Fruit fly (Drosophila melanogaster) whole organism, wandering third instar larva: ENCODE data around the gene NUCB1.

ENCODE experiments used
- Abd-B ChIP-seq: fragments of >200 bp; optimal IDR thresholded peaks from 2 replicates; lab custom pipeline; 2017; ENCODE audit warnings: missing biosample characterization, missing genetic modification characterization
- CG32264 ChIP-seq: fragments of 200-800 bp; sonication (Bioruptor generic); optimal IDR thresholded peaks from 2 replicates; lab custom pipeline; 2016; ENCODE audit warnings: missing biosample characterization, missing genetic modification characterization
- CrebA ChIP-seq: fragments of 200-800 bp; sonication (Bioruptor generic); optimal IDR thresholded peaks from 2 replicates; lab custom pipeline; 2016; ENCODE audit warnings: missing biosample characterization, mild to moderate bottlenecking, missing genetic modification characterization, borderline replicate concordance
- Dfd ChIP-seq: fragments of >200 bp; optimal IDR thresholded peaks from 2 replicates; lab custom pipeline; 2017; ENCODE audit warnings: missing biosample characterization, missing genetic modification characterization
- GATAd ChIP-seq: sonication (Bioruptor generic); optimal IDR thresholded peaks from 2 replicates; lab custom pipeline; 2016; ENCODE audit warnings: missing biosample characterization, missing genetic modification characterization
- Hnf4 ChIP-seq: fragments of 200-800 bp; sonication (Bioruptor generic); optimal IDR thresholded peaks from 2 replicates; lab custom pipeline; 2016; ENCODE audit warnings: missing biosample characterization, mild to moderate bottlenecking, missing genetic modification characterization
- Hr78 ChIP-seq: fragments of >200 bp; optimal IDR thresholded peaks from 2 replicates; lab custom pipeline; 2017; ENCODE audit warnings: missing biosample characterization, missing genetic modification characterization
- Hr83 ChIP-seq: fragments of 200-300 bp; sonication (Bioruptor generic); optimal IDR thresholded peaks from 2 replicates; lab custom pipeline; 2016; ENCODE audit warnings: missing biosample characterization, mild to moderate bottlenecking, missing genetic modification characterization, moderate library complexity; ENCODE audit not compliant: poor library complexity, severe bottlenecking
- Jra ChIP-seq: sonication (Bioruptor generic); optimal IDR thresholded peaks from 2 replicates; lab custom pipeline; 2016; ENCODE audit warnings: missing biosample characterization, missing genetic modification characterization
- Mio ChIP-seq: sonication (Bioruptor generic); optimal IDR thresholded peaks from 2 replicates; lab custom pipeline; 2016; ENCODE audit warnings: missing biosample characterization, missing genetic modification characterization
- Myc ChIP-seq: fragments of >200 bp; optimal IDR thresholded peaks from 2 replicates; lab custom pipeline; 2017
- N ChIP-seq: fragments of >200 bp; optimal IDR thresholded peaks from 2 replicates; lab custom pipeline; 2018; ENCODE audit warnings: missing biosample characterization, missing external identifiers, missing genetic modification characterization
- OdsH ChIP-seq: fragments of 200-800 bp; sonication (Bioruptor generic); optimal IDR thresholded peaks from 2 replicates; lab custom pipeline; 2016; ENCODE audit warnings: missing biosample characterization, mild to moderate bottlenecking, missing genetic modification characterization
- Rel ChIP-seq, 2 experiments: fragments of 200-800 bp; sonication (Bioruptor generic) in 1 of 2; optimal IDR thresholded peaks; 2 replicates in 1 of 2; 3 replicates in 1 of 2; lab custom pipeline; 2016 to 2019; ENCODE audit warnings: mild to moderate bottlenecking in 2 of 2, missing biosample characterization in 2 of 2, missing genetic modification characterization in 2 of 2, moderate library complexity in 1 of 2
- Vsx2 ChIP-seq: fragments of 200-300, 225-300 bp; sonication (Bioruptor generic); optimal IDR thresholded peaks from 2 replicates; lab custom pipeline; 2018; ENCODE audit warnings: missing biosample characterization, missing genetic modification characterization; ENCODE audit not compliant: partially characterized antibody
- br ChIP-seq: fragments of 200-800 bp; sonication (Bioruptor generic); optimal IDR thresholded peaks from 2 replicates; lab custom pipeline; 2016; ENCODE audit warnings: missing biosample characterization, missing genetic modification characterization
- brk ChIP-seq: fragments of 200-800 bp; sonication (Bioruptor generic); optimal IDR thresholded peaks from 2 replicates; lab custom pipeline; 2016; ENCODE audit warnings: missing biosample characterization, mild to moderate bottlenecking, missing genetic modification characterization
- dl ChIP-seq, 2 experiments: fragments of 175-275, 200-275 bp in 1 of 2; fragments of 200-275 bp in 1 of 2; sonication (Bioruptor generic); optimal IDR thresholded peaks; lab custom pipeline; 2018; ENCODE audit warnings: mild to moderate bottlenecking in 2 of 2, missing biosample characterization in 2 of 2, missing genetic modification characterization in 2 of 2, moderate library complexity in 2 of 2; ENCODE audit not compliant: partially characterized antibody in 2 of 2, insufficient read depth in 1 of 2
- dmrt93B ChIP-seq: fragments of 200-800 bp; sonication (Bioruptor generic); optimal IDR thresholded peaks from 2 replicates; lab custom pipeline; 2018; ENCODE audit warnings: missing biosample characterization, mild to moderate bottlenecking, missing genetic modification characterization
- dsf ChIP-seq: sonication (Bioruptor generic); optimal IDR thresholded peaks from 2 replicates; lab custom pipeline; 2016; ENCODE audit warnings: missing biosample characterization, missing genetic modification characterization, borderline replicate concordance
- foxo ChIP-seq, 2 experiments: fragments of 200-800 bp; sonication (Bioruptor generic); optimal IDR thresholded peaks; 2 replicates in 1 of 2; 3 replicates in 1 of 2; lab custom pipeline; 2016 to 2017; ENCODE audit warnings: missing biosample characterization in 2 of 2, missing genetic modification characterization in 2 of 2
- fru ChIP-seq: fragments of 200-800 bp; sonication (Bioruptor generic); optimal IDR thresholded peaks from 3 replicates; lab custom pipeline; 2016; ENCODE audit warnings: missing biosample characterization, mild to moderate bottlenecking, missing genetic modification characterization
- h ChIP-seq: fragments of 200-800 bp; sonication (Bioruptor generic); optimal IDR thresholded peaks from 3 replicates; lab custom pipeline; 2016; ENCODE audit warnings: missing biosample characterization, mild to moderate bottlenecking, missing genetic modification characterization
- jim ChIP-seq: fragments of 175-275, 200-325 bp; sonication (Bioruptor generic); optimal IDR thresholded peaks from 2 replicates; lab custom pipeline; 2016; ENCODE audit warnings: missing biosample characterization, mild to moderate bottlenecking, missing genetic modification characterization
- lola ChIP-seq: fragments of >200 bp; optimal IDR thresholded peaks from 2 replicates; lab custom pipeline; 2017; ENCODE audit warnings: missing biosample characterization, missing genetic modification characterization
- psq ChIP-seq: fragments of 200-800 bp; sonication (Bioruptor generic); optimal IDR thresholded peaks from 3 replicates; lab custom pipeline; 2017; ENCODE audit warnings: missing biosample characterization, mild to moderate bottlenecking, missing genetic modification characterization, moderate library complexity
- rgr ChIP-seq: fragments of 200-800 bp; sonication (Bioruptor generic); optimal IDR thresholded peaks from 3 replicates; lab custom pipeline; 2016; ENCODE audit warnings: missing biosample characterization, mild to moderate bottlenecking, missing genetic modification characterization
- sage ChIP-seq: fragments of 200-800 bp; sonication (Bioruptor generic); optimal IDR thresholded peaks from 2 replicates; lab custom pipeline; 2016; ENCODE audit warnings: missing biosample characterization, mild to moderate bottlenecking, missing genetic modification characterization
- usp ChIP-seq: fragments of >200 bp; optimal IDR thresholded peaks from 2 replicates; lab custom pipeline; 2017; ENCODE audit warnings: missing biosample characterization, missing genetic modification characterization
- woc ChIP-seq: sonication (Bioruptor generic); optimal IDR thresholded peaks from 2 replicates; lab custom pipeline; 2016; ENCODE audit warnings: missing biosample characterization, mild to moderate bottlenecking, missing genetic modification characterization

NUCB1 gene

DNA sequence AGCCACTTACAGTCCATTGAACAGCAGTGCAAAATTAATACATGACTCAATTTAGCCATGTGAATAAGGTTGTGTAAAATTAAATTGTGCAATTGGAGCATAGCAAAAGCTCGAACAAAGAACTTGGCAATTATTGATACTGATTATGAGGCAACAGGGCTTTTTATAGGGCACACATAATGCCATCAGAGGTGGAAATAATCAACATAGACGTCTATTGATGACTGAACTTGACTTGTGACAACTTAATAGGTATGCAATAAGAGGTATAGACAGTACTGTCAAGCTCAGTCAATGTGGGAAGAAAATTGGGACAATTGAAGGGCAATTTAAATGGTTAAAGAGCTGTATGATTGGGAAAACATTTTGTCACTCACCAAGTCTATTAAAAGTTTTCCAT lies 18.0 kb upstream of the NUCB1 start, which contains the start of gene Ir75b:
TSS of gene Ir75b (minus strand) at position 101 of the 400 bp plus-strand sequence.
- TF ChIP-seq Mio (GFP tag; lab: Kevin White, UChicago) (no peak), CG32264 (no peak), fru (GFP tag; lab: Kevin White, UChicago) (no peak), OdsH (GFP tag; lab: Kevin White, UChicago) (no peak), Abd-B (no peak), Hnf4 (GFP tag; lab: Kevin White, UChicago) (no peak), N (GFP tag; lab: Kevin White, UChicago) (no peak), sage (no peak), h (GFP tag; lab: Kevin White, UChicago) (no peak), usp (GFP tag; lab: Kevin White, UChicago) (no peak), brk (GFP tag; lab: Kevin White, UChicago) (no peak), GATAd (GFP tag; lab: Kevin White, UChicago) (no peak)

DNA sequence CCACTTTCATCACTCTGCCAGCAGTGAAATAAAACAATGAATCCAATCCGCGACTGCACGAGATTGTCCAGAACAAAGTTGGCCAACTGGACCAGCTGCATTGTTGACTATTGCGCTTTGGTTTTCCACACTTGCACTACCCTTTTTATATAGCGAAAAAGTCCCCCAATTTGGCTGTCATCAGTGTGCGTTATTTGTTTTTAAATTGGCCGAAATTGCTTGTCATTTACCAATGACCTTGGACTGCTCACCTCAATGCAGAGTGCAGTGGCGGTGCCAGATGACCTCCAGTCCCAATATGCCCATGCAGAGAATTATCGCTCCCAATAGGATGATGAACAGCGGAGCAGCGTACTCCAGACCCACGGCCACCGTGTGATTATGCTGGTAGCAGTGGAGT lies 15.7 kb upstream of the NUCB1 start, which contains the start of gene Ir75a:
TSS of gene Ir75a (minus strand) at position 101 of the 400 bp plus-strand sequence.
- TF ChIP-seq br (no peak), Myc (lab: Kevin White, UChicago) (no peak), psq (no peak), Dfd (no peak), N (GFP tag; lab: Kevin White, UChicago) (no peak), Hr78 (GFP tag; lab: Kevin White, UChicago) (no peak), woc (no peak), jim (no peak), Vsx2 (no peak), GATAd (GFP tag; lab: Kevin White, UChicago) (no peak), dl (GFP tag; optimal IDR thresholded peaks at IDR 0.05; lab: Kevin White, UChicago; ENCODE audit: insufficient read depth in 1 of 2, partially characterized antibody in 2 of 2) (no peak), fru (GFP tag; lab: Kevin White, UChicago) (no peak)

DNA sequence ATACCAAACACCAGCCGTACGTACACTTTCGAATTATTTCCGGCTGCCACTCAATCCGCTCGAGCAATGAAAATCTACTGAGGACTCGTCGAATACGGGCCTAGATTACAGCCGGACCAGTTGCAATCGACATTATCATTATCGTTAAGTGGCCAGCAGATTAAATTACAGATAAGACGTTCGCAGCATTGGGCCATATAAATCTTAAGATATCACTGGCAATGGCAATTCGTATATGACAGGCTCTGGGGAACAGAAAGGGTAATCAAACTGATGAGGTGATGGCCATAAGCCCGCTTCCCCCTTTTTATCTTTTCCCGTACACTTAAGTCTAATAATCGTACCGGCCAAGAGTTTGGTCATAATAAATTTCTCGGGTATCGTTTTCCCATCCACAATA lies 12.0 kb upstream of the NUCB1 start, which contains the start of gene Cln3:
TSS of gene Cln3 (minus strand) at position 84 of the 400 bp plus-strand sequence.
- TF ChIP-seq Vsx2: peak; percentile 19
- TF ChIP-seq Rel (GFP tag; optimal IDR thresholded peaks at IDR 0.05; lab: Kevin White, UChicago): peak; percentile 32
- no peak for TF ChIP-seq Rel (tag; optimal IDR thresholded peaks at IDR 0.05; lab: Kevin White, UChicago)
- no peak for TF ChIP-seq sage
- TF ChIP-seq jim: no peak
- TF ChIP-seq GATAd (GFP tag; lab: Kevin White, UChicago): no peak
- TF ChIP-seq woc: no peak
- peak; percentile 86 for TF ChIP-seq CrebA (GFP tag; lab: Kevin White, UChicago)
- no peak for TF ChIP-seq lola

DNA sequence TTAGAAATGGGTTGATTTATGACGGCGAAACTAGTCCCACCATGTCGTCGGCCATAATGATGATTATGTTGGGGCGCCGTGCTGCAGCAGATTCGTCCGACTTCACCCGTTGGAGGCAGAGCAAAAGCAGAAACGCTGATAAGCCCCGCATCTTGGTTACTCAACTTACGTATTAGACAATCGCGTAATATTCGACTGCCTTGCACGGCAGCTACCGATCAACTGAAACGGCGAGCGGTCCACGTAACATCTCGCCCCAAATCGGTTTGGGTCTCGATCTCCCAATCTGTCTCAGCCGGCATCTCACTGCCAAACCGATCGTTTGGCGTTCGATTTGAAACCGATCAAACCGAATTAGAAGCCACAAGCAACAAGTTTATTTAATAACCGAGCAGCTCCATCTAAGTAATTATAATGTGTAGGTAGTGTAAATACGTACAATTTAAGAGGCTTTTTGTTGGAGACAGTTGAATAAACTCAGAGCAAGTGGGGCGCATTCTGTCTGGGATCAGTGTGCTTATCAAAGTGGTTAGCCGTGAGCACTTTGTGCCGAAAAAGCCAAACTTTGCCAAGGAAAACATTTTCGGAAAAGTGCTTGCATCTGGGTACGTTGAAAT lies 6.6 kb upstream of the NUCB1 start, which contains the start of gene CG32191:
TSS of gene CG32191 (minus strand) at position 550 of the 617 bp plus-strand sequence.
- TF ChIP-seq Hr78 (GFP tag; lab: Kevin White, UChicago) (no peak), GATAd (GFP tag; lab: Kevin White, UChicago) (no peak), CrebA (GFP tag; lab: Kevin White, UChicago) (no peak), Abd-B (no peak), dmrt93B (no peak), dl (GFP tag; optimal IDR thresholded peaks at IDR 0.05; lab: Kevin White, UChicago; ENCODE audit: insufficient read depth in 1 of 2, partially characterized antibody in 2 of 2) (no peak), Dfd (no peak)

DNA sequence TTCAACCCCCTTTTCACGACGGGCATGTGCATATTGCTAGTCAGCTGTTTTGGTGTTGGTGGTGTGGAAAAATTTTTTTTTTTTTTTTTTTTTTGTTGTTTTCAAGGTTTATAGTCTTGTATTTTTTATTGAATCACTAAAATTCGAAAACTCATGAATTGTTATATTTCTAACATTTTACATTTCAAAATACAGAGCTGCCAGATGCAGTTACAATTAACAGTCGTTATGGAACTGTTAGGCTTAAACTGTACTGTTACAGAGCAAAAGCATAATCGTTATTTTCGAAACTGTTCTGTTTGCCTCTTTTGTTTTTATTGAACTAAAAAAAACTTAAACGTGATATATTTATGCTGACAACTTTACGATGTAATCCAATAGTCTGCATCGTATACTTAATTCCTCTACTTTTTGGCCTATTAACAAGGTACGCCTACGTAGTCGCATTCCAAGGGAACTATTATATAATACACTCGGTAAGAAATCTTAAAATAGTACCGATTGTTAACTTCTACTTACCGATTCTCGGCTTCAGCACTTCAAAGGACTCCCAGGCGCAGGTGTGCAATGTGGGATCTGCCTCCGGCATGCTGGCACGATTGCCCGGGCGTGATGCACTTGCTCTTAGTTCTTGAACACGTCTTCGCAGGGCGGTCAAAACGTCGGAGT lies 4.4 kb upstream of the NUCB1 start, which contains the start of gene CG32187:
TSS of gene CG32187 (minus strand) at position 9 of the 669 bp plus-strand sequence.
- TF ChIP-seq CrebA (GFP tag; lab: Kevin White, UChicago) (no peak), GATAd (GFP tag; lab: Kevin White, UChicago) (no peak), sage (no peak), Jra (no peak)
- TF ChIP-seq, all 38 proteins: peak for 0

DNA sequence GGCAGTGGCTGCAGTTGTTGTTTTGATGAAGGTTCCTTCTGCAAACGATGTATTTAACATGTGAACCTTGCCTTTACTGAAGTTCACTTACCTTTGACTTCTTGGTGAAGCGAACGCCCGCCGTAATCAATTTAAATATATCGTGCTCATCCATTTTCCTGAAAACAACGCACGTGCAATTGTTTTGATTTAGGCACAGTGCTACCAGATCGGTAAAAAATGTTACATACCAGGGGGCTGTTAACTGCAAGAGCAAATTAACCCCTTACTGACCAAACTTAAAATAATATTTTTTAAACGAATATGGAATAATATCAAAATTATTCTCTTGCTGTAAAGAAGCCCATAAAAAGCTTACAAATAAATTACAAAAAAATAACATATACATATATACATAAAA lies 2.4 kb upstream of the NUCB1 start, which contains the start of gene ais:
TSS of gene ais (minus strand) at position 205 of the 400 bp plus-strand sequence.
- TF ChIP-seq Mio (GFP tag; lab: Kevin White, UChicago) (no peak), Myc (lab: Kevin White, UChicago) (peak; percentile 61), Hr78 (GFP tag; lab: Kevin White, UChicago) (no peak), Hr83 (GFP tag; lab: Kevin White, UChicago) (no peak), rgr (peak; percentile 36), dsf (GFP tag; lab: Kevin White, UChicago) (no peak), brk (GFP tag; lab: Kevin White, UChicago) (no peak), jim (no peak), foxo (GFP tag; optimal IDR thresholded peaks at IDR 0.05; lab: Kevin White, UChicago) (peak in 1 of 2 experiments; percentile 44), psq (peak; percentile 3), br (no peak), CG32264 (no peak)
